Worm (Caenorhabditis elegans) whole organism, midembryonic: ENCODE results near the gene C05C10.2.
A peak's percentile ranks its signal among the peaks of the same experiment; 100 is the strongest.

Experiments used
- T22C8.4 ChIP-seq: fragments of 200-800 bp; sonication (Bioruptor generic); IDR thresholded peaks from 2 replicates; pipeline ENCODE4 v1.3.6; 2022; ENCODE audit warnings: missing genetic modification characterization, missing compliant biosample characterization
- cog-1 ChIP-seq: sonication (generic microtip); optimal IDR thresholded peaks from 2 replicates; lab custom pipeline; 2016; ENCODE audit warnings: missing genetic modification characterization, missing compliant biosample characterization
- flt-1 ChIP-seq: fragments of 200-800 bp; sonication (Bioruptor generic); IDR thresholded peaks from 2 replicates; pipeline ENCODE4 v1.3.6; 2022; ENCODE audit warnings: missing genetic modification characterization, missing compliant biosample characterization
- klf-2 ChIP-seq: fragments of 200-800 bp; sonication (Bioruptor generic); conservative IDR thresholded peaks from 2 replicates; pipeline ENCODE4 v1.3.6; 2022; ENCODE audit warnings: missing genetic modification reagents, missing genetic modification characterization, missing compliant biosample characterization
- med-1 ChIP-seq: sonication (generic microtip); optimal IDR thresholded peaks from 2 replicates; lab custom pipeline; 2017; ENCODE audit warnings: missing genetic modification characterization, mild to moderate bottlenecking, missing compliant biosample characterization, antibody characterized with exemption, missing genetic modification reagents; ENCODE audit not compliant: insufficient read depth
- ref-1 ChIP-seq: fragments of 200-800 bp; sonication (Bioruptor generic); conservative IDR thresholded peaks from 2 replicates; pipeline ENCODE4 v1.3.6; 2022; ENCODE audit warnings: missing genetic modification reagents, missing genetic modification characterization, missing compliant biosample characterization
- tab-1 ChIP-seq: fragments of 200-800 bp; sonication (Bioruptor generic); IDR thresholded peaks from 2 replicates; pipeline ENCODE4 v1.3.6; 2022; ENCODE audit warnings: missing genetic modification characterization, missing compliant biosample characterization
- ztf-23 ChIP-seq: fragments of 200-800 bp; sonication (Bioruptor generic); IDR thresholded peaks from 2 replicates; pipeline ENCODE4 v1.3.6; 2022; ENCODE audit warnings: missing genetic modification reagents, missing genetic modification characterization, missing compliant biosample characterization
- ztf-29 ChIP-seq: fragments of 200-800 bp; sonication (Bioruptor generic); IDR thresholded peaks from 2 replicates; pipeline ENCODE4 v1.3.6; 2022; ENCODE audit warnings: missing genetic modification reagents, missing genetic modification characterization, missing compliant biosample characterization

Gene C05C10.2

ce11 chrII:9937611-9938010 lies 15.6 kb downstream of the C05C10.2 start:
- TF ChIP-seq tab-1 (GFP tag; lab: Robert Waterston, UW) (no peak), T22C8.4 (no peak), ztf-29 (GFP tag; lab: Robert Waterston, UW) (no peak), cog-1 (tag; lab: Kevin White, UChicago) (no peak), flt-1 (GFP tag; lab: Robert Waterston, UW) (no peak), klf-2 (GFP tag; lab: Robert Waterston, UW) (no peak), ref-1 (GFP tag; lab: Robert Waterston, UW) (no peak)

ce11 chrII:9938877-9939276 lies 16.9 kb downstream of the C05C10.2 start, which contains the start of the genes C05C10.7 and C05C10.5:
Gene C05C10.7, minus strand, starts transcription at chrII:9938971.
Gene C05C10.5, plus strand, starts transcription at chrII:9939040.
- no peak for TF ChIP-seq ztf-29 (GFP tag; lab: Robert Waterston, UW)
- TF ChIP-seq flt-1 (GFP tag; lab: Robert Waterston, UW): no peak
- no peak for TF ChIP-seq cog-1 (tag; lab: Kevin White, UChicago)
- TF ChIP-seq ztf-23 (GFP tag; lab: Robert Waterston, UW): no peak
- no peak for TF ChIP-seq ref-1 (GFP tag; lab: Robert Waterston, UW)
- no peak for TF ChIP-seq tab-1 (GFP tag; lab: Robert Waterston, UW)
- TF ChIP-seq T22C8.4: no peak
- no peak for TF ChIP-seq klf-2 (GFP tag; lab: Robert Waterston, UW)
- no peak for TF ChIP-seq med-1 (GFP tag; lab: Kevin White, UChicago)

- peak; percentile 74; the same call in 1 of the 2 replicates for TF ChIP-seq flt-1 (GFP tag; lab: Robert Waterston, UW)
- TF ChIP-seq tab-1 (GFP tag; lab: Robert Waterston, UW): no peak; the same call in 1 of the 2 replicates
- peak; percentile 69; the same call in 1 of the 2 replicates for TF ChIP-seq ztf-23 (GFP tag; lab: Robert Waterston, UW)
- peak; percentile 73 for TF ChIP-seq klf-2 (GFP tag; lab: Robert Waterston, UW)
- no peak for TF ChIP-seq med-1 (GFP tag; lab: Kevin White, UChicago)
- TF ChIP-seq ref-1 (GFP tag; lab: Robert Waterston, UW): no peak
- TF ChIP-seq ztf-29 (GFP tag; lab: Robert Waterston, UW): peak; percentile 54; the same call in 1 of the 2 replicates
- peak; percentile 64 for TF ChIP-seq cog-1 (tag; lab: Kevin White, UChicago)
- TF ChIP-seq T22C8.4: no peak
Observed at ce11 chrII:9940430-9940829, 18.4 kb downstream of the C05C10.2 start, which contains the start of gene ufd-3. Gene ufd-3, plus strand, starts transcription at chrII:9940753.

ce11 chrII:9943246-9943645 lies 21.2 kb downstream of the C05C10.2 start:
- TF ChIP-seq ref-1 (GFP tag; lab: Robert Waterston, UW) (no peak), ztf-23 (GFP tag; lab: Robert Waterston, UW) (no peak), tab-1 (GFP tag; lab: Robert Waterston, UW) (no peak), flt-1 (GFP tag; lab: Robert Waterston, UW) (no peak), cog-1 (tag; lab: Kevin White, UChicago) (no peak), ztf-29 (GFP tag; lab: Robert Waterston, UW) (no peak), med-1 (GFP tag; lab: Kevin White, UChicago) (no peak), T22C8.4 (no peak), klf-2 (GFP tag; lab: Robert Waterston, UW) (no peak)

ce11 chrII:9943837-9944236 lies 21.8 kb downstream of the C05C10.2 start, which contains the start of gene flad-1:
Gene flad-1, plus strand, starts transcription at chrII:9944137.
- TF ChIP-seq flt-1 (GFP tag; lab: Robert Waterston, UW) (no peak), ref-1 (GFP tag; lab: Robert Waterston, UW) (no peak), klf-2 (GFP tag; lab: Robert Waterston, UW) (no peak), T22C8.4 (no peak), ztf-23 (GFP tag; lab: Robert Waterston, UW) (no peak), tab-1 (GFP tag; lab: Robert Waterston, UW) (no peak), med-1 (GFP tag; lab: Kevin White, UChicago) (no peak), cog-1 (tag; lab: Kevin White, UChicago) (no peak), ztf-29 (GFP tag; lab: Robert Waterston, UW) (no peak)

ce11 chrII:9948662-9949061 lies 26.6 kb downstream of the C05C10.2 start:
- TF ChIP-seq ztf-29 (GFP tag; lab: Robert Waterston, UW) (no peak), klf-2 (GFP tag; lab: Robert Waterston, UW) (no peak), med-1 (GFP tag; lab: Kevin White, UChicago) (no peak), ref-1 (GFP tag; lab: Robert Waterston, UW) (no peak), cog-1 (tag; lab: Kevin White, UChicago) (no peak), flt-1 (GFP tag; lab: Robert Waterston, UW) (no peak), tab-1 (GFP tag; lab: Robert Waterston, UW) (no peak), T22C8.4 (no peak), ztf-23 (GFP tag; lab: Robert Waterston, UW) (no peak)

- TF ChIP-seq med-1 (GFP tag; lab: Kevin White, UChicago): no peak
Observed at ce11 chrII:9951846-9952245, 29.8 kb downstream of the C05C10.2 start.

ce11 chrII:9954885-9955284 lies 32.9 kb downstream of the C05C10.2 start, which contains the start of gene egl-43:
Gene egl-43, plus strand, starts transcription at chrII:9955185.
- TF ChIP-seq klf-2 (GFP tag; lab: Robert Waterston, UW): no peak
- TF ChIP-seq flt-1 (GFP tag; lab: Robert Waterston, UW): no peak
- TF ChIP-seq ref-1 (GFP tag; lab: Robert Waterston, UW): no peak
- TF ChIP-seq cog-1 (tag; lab: Kevin White, UChicago): no peak
- TF ChIP-seq ztf-23 (GFP tag; lab: Robert Waterston, UW): no peak
- no peak for TF ChIP-seq T22C8.4
- TF ChIP-seq tab-1 (GFP tag; lab: Robert Waterston, UW): no peak
- no peak for TF ChIP-seq ztf-29 (GFP tag; lab: Robert Waterston, UW)
- TF ChIP-seq med-1 (GFP tag; lab: Kevin White, UChicago): no peak

ce11 chrII:9956116-9956515 lies 34.1 kb downstream of the C05C10.2 start:
- no peak for TF ChIP-seq T22C8.4
- TF ChIP-seq tab-1 (GFP tag; lab: Robert Waterston, UW): no peak
- TF ChIP-seq cog-1 (tag; lab: Kevin White, UChicago): no peak
- TF ChIP-seq klf-2 (GFP tag; lab: Robert Waterston, UW): no peak
- TF ChIP-seq flt-1 (GFP tag; lab: Robert Waterston, UW): no peak
- TF ChIP-seq ztf-23 (GFP tag; lab: Robert Waterston, UW): no peak
- no peak for TF ChIP-seq ztf-29 (GFP tag; lab: Robert Waterston, UW)
- TF ChIP-seq ref-1 (GFP tag; lab: Robert Waterston, UW): no peak
- TF ChIP-seq med-1 (GFP tag; lab: Kevin White, UChicago): no peak
